Worm (Caenorhabditis elegans): Measurements from ENCODE around the gene T23F6.3.

DNA sequence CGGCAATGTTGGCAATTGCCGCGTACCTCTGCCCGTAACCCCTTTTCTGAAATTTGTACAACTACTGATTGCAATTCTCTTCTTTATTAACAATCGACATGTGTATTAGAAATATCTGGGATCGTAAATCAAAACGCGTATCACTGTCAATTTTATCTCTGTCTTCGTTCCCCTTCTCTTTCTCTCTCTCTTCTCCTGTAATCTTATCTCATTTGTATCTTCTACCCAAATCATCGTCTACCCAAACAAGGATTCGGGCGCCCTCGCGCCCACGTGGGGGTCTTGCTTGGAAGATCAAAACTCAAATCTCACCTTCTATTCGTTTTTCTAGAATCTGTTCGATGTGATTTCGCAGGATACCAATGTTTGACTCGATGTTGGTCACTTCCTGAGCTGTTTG is 13.6 kb downstream of the T23F6.3 start, which contains the start of gene C27D8.2:
- no peak for TF ChIP-seq lin-11 (tag; optimal IDR thresholded peaks at IDR 0.05)
- no peak for TF ChIP-seq gmeb-2 (tag; optimal IDR thresholded peaks at IDR 0.05)
- no peak for TF ChIP-seq pqm-1 (tag; optimal IDR thresholded peaks at IDR 0.05)
- TF ChIP-seq hlh-8 (tag; optimal IDR thresholded peaks at IDR 0.05), result no peak
- no peak for TF ChIP-seq ceh-34 (tag; optimal IDR thresholded peaks at IDR 0.05)
- TF ChIP-seq hlh-30 (tag; optimal IDR thresholded peaks at IDR 0.05; ENCODE audit: insufficient read depth), result no peak
- no peak for TF ChIP-seq fkh-10 (GFP tag; optimal IDR thresholded peaks at IDR 0.05)
- no peak for TF ChIP-seq unc-42 (tag; optimal IDR thresholded peaks at IDR 0.05)
- TF ChIP-seq K09A11.1 (tag; optimal IDR thresholded peaks at IDR 0.05; ENCODE audit: insufficient read depth), result no peak
